Fruit fly (Drosophila melanogaster) whole organism, pupa: ENCODE measurements around the gene TfIIA-S.

ENCODE experiments used
- CG10348 ChIP-seq: fragments of 200-800 bp; sonication (Bioruptor generic); IDR thresholded peaks from 2 replicates; pipeline ENCODE4 v1.3.6; 2022; ENCODE audit warnings: missing biosample characterization, missing genetic modification characterization
- CG12605 ChIP-seq: fragments of 200-800 bp; sonication (Bioruptor generic); IDR thresholded peaks from 2 replicates; pipeline ENCODE4 v1.3.6; 2022; ENCODE audit warnings: missing biosample characterization, missing genetic modification characterization
- CG13204 ChIP-seq: fragments of 200-800 bp; sonication (Bioruptor generic); optimal IDR thresholded peaks from 2 replicates; lab custom pipeline; 2018; ENCODE audit warnings: missing biosample characterization, mild to moderate bottlenecking, missing genetic modification characterization, moderate library complexity
- CG14655 ChIP-seq: fragments of 200-800 bp; sonication (Bioruptor generic); optimal IDR thresholded peaks from 3 replicates; lab custom pipeline; 2017; ENCODE audit warnings: mild to moderate bottlenecking, missing biosample characterization, missing genetic modification reagents, missing genetic modification characterization
- CG15710 ChIP-seq: fragments of 200-800 bp; sonication (Bioruptor generic); optimal IDR thresholded peaks from 2 replicates; lab custom pipeline; 2018; ENCODE audit warnings: missing biosample characterization, mild to moderate bottlenecking, missing genetic modification characterization, moderate library complexity
- CG17806 ChIP-seq: fragments of 200-800 bp; sonication (Bioruptor generic); optimal IDR thresholded peaks from 2 replicates; lab custom pipeline; 2018; ENCODE audit warnings: missing biosample characterization, mild to moderate bottlenecking, missing genetic modification characterization, moderate library complexity
- CG32121 ChIP-seq: fragments of 200-800 bp; sonication (Bioruptor generic); IDR thresholded peaks from 2 replicates; pipeline ENCODE4 v1.3.6; 2022; ENCODE audit warnings: missing biosample characterization, missing genetic modification characterization
- CG34367 ChIP-seq: fragments of 200-800 bp; sonication (Bioruptor generic); optimal IDR thresholded peaks from 2 replicates; lab custom pipeline; 2018; ENCODE audit warnings: missing biosample characterization, mild to moderate bottlenecking, missing genetic modification characterization
- CG4496 ChIP-seq: fragments of 200-800 bp; sonication (Bioruptor generic); IDR thresholded peaks from 3 replicates; pipeline ENCODE4 v1.3.6; 2022; ENCODE audit warnings: missing biosample characterization, missing genetic modification characterization
- CG8159 ChIP-seq: fragments of 200-800 bp; sonication (Bioruptor generic); optimal IDR thresholded peaks from 3 replicates; lab custom pipeline; 2018; ENCODE audit warnings: missing biosample characterization, mild to moderate bottlenecking, missing genetic modification characterization, moderate library complexity
- CG8301 ChIP-seq: fragments of 200-800 bp; sonication (Bioruptor generic); optimal IDR thresholded peaks from 2 replicates; lab custom pipeline; 2018; ENCODE audit warnings: missing biosample characterization, mild to moderate bottlenecking, missing genetic modification characterization
- CG9948 ChIP-seq: fragments of 200-800 bp; sonication (Bioruptor generic); optimal IDR thresholded peaks from 2 replicates; lab custom pipeline; 2018; ENCODE audit warnings: missing biosample characterization, mild to moderate bottlenecking, missing genetic modification characterization, moderate library complexity
- D1 ChIP-seq: fragments of 200-800 bp; sonication (Bioruptor generic); optimal IDR thresholded peaks from 2 replicates; lab custom pipeline; 2018; ENCODE audit warnings: missing biosample characterization, mild to moderate bottlenecking, missing genetic modification characterization, moderate library complexity
- EcR ChIP-seq: fragments of 200-800 bp; sonication (Bioruptor generic); optimal IDR thresholded peaks from 3 replicates; lab custom pipeline; 2019; ENCODE audit warnings: missing biosample characterization, missing genetic modification characterization, mild to moderate bottlenecking, moderate library complexity, missing genetic modification reagents
- Ets98B ChIP-seq: fragments of 200-800 bp; sonication (Bioruptor generic); IDR thresholded peaks from 2 replicates; pipeline ENCODE4 v1.3.6; 2022; ENCODE audit warnings: missing biosample characterization, missing genetic modification characterization
- Pif1A ChIP-seq: fragments of 200-800 bp; sonication (Bioruptor generic); optimal IDR thresholded peaks from 3 replicates; lab custom pipeline; 2016; ENCODE audit warnings: missing biosample characterization, missing genetic modification characterization
- Pif1B ChIP-seq: fragments of 200-800 bp; sonication (Bioruptor generic); optimal IDR thresholded peaks from 3 replicates; lab custom pipeline; 2016; ENCODE audit warnings: missing biosample characterization, missing genetic modification characterization
- Snoo ChIP-seq: fragments of 200-800 bp; sonication (Bioruptor generic); optimal IDR thresholded peaks from 3 replicates; lab custom pipeline; 2017; ENCODE audit warnings: missing biosample characterization, mild to moderate bottlenecking, missing genetic modification characterization, inconsistent platforms
- fd96Ca ChIP-seq: fragments of 200-800 bp; sonication (Bioruptor generic); IDR thresholded peaks from 3 replicates; pipeline ENCODE4 v1.3.6; 2022; ENCODE audit warnings: missing biosample characterization, missing genetic modification characterization
- gl ChIP-seq: fragments of 200-800 bp; sonication (Bioruptor generic); optimal IDR thresholded peaks from 2 replicates; lab custom pipeline; 2018; ENCODE audit warnings: missing biosample characterization, mild to moderate bottlenecking, missing genetic modification characterization
- rn ChIP-seq: fragments of 200-800 bp; sonication (Bioruptor generic); IDR thresholded peaks from 2 replicates; pipeline ENCODE4 v1.3.6; 2022; ENCODE audit warnings: missing biosample characterization, missing genetic modification characterization

TfIIA-S gene

dm6 chr3R:23914415-23915041 is 23.7 kb upstream of the TfIIA-S start:
- TF ChIP-seq Ets98B (GFP tag; lab: Robert Waterston, UW): no peak
- no peak for TF ChIP-seq Pif1A
- no peak for TF ChIP-seq CG13204 (GFP tag; lab: Kevin White, UChicago)
- TF ChIP-seq Pif1B (GFP tag; lab: Kevin White, UChicago): no peak
- no peak for TF ChIP-seq CG9948 (tag; lab: Kevin White, UChicago)
- no peak for TF ChIP-seq gl
- TF ChIP-seq Snoo: no peak
- no peak for TF ChIP-seq fd96Ca (GFP tag; lab: Robert Waterston, UW)
- TF ChIP-seq CG34367: no peak
- TF ChIP-seq CG32121 (GFP tag; lab: Robert Waterston, UW): no peak

dm6 chr3R:23912349-23912748 is 21.5 kb upstream of the TfIIA-S start:
- TF ChIP-seq CG10348: no peak
- peak; percentile 45 for TF ChIP-seq CG13204 (GFP tag; lab: Kevin White, UChicago)
- no peak for TF ChIP-seq gl
- TF ChIP-seq EcR (GFP tag; lab: Kevin White, UChicago): peak; percentile 36
- TF ChIP-seq Snoo: no peak
- TF ChIP-seq fd96Ca (GFP tag; lab: Robert Waterston, UW): no peak
- no peak for TF ChIP-seq CG15710 (tag; lab: Kevin White, UChicago)
- no peak for TF ChIP-seq D1
- TF ChIP-seq CG34367: no peak

dm6 chr3R:23911073-23911690 is 20.3 kb upstream of the TfIIA-S start:
- peak; percentile 77 for TF ChIP-seq EcR (GFP tag; lab: Kevin White, UChicago)
- no peak for TF ChIP-seq CG17806
- no peak for TF ChIP-seq CG12605 (GFP tag; lab: Robert Waterston, UW)
- TF ChIP-seq D1: no peak
- TF ChIP-seq fd96Ca (GFP tag; lab: Robert Waterston, UW): no peak
- no peak for TF ChIP-seq CG9948 (tag; lab: Kevin White, UChicago)

- TF ChIP-seq Snoo (no peak), Pif1A (peak; percentile 11), Ets98B (GFP tag; lab: Robert Waterston, UW) (peak; percentile 58), CG14655 (GFP tag; lab: Kevin White, UChicago) (peak; percentile 27), CG8301 (peak; percentile 11), CG15710 (tag; lab: Kevin White, UChicago) (no peak), CG4496 (GFP tag; lab: Robert Waterston, UW) (peak; percentile 51; the same call in 2 of the 3 replicates), rn (no peak)
These were observed 19.5 kb upstream of the TfIIA-S start for dm6 chr3R:23910260-23910887.

- TF ChIP-seq CG13204 (GFP tag; lab: Kevin White, UChicago): peak; percentile 68
- peak; percentile 78 for TF ChIP-seq EcR (GFP tag; lab: Kevin White, UChicago)
- no peak for TF ChIP-seq CG4496 (GFP tag; lab: Robert Waterston, UW)
- no peak for TF ChIP-seq D1
- TF ChIP-seq CG9948 (tag; lab: Kevin White, UChicago): peak; percentile 69
- TF ChIP-seq CG32121 (GFP tag; lab: Robert Waterston, UW): no peak
- TF ChIP-seq CG15710 (tag; lab: Kevin White, UChicago): peak; percentile 86
- peak; percentile 76 for TF ChIP-seq Snoo
- TF ChIP-seq fd96Ca (GFP tag; lab: Robert Waterston, UW): no peak
- no peak for TF ChIP-seq Ets98B (GFP tag; lab: Robert Waterston, UW)
- TF ChIP-seq gl: peak; percentile 32
- peak; percentile 74 for TF ChIP-seq CG17806
- no peak for TF ChIP-seq CG12605 (GFP tag; lab: Robert Waterston, UW)
- TF ChIP-seq CG10348: no peak
- TF ChIP-seq rn: no peak
- TF ChIP-seq CG34367: peak; percentile 67
- peak; percentile 86 for TF ChIP-seq CG8159
- peak; percentile 82 for TF ChIP-seq Pif1A
- TF ChIP-seq CG8301: no peak
- TF ChIP-seq CG14655 (GFP tag; lab: Kevin White, UChicago): no peak
- peak; percentile 63 for TF ChIP-seq Pif1B (GFP tag; lab: Kevin White, UChicago)
These were observed 18.5 kb upstream of the TfIIA-S start for dm6 chr3R:23909347-23909862.

dm6 chr3R:23903425-23903824 is 12.6 kb upstream of the TfIIA-S start:
- no peak for TF ChIP-seq CG12605 (GFP tag; lab: Robert Waterston, UW)
- no peak for TF ChIP-seq Pif1B (GFP tag; lab: Kevin White, UChicago)
- no peak for TF ChIP-seq CG32121 (GFP tag; lab: Robert Waterston, UW)
- TF ChIP-seq CG8159: peak; percentile 70
